Worm (Caenorhabditis elegans) whole organism, L4 larva: ENCODE data around the gene unc-30.

Experiments
- F10B5.3 ChIP-seq: sonication (generic microtip); optimal IDR thresholded peaks from 2 replicates; lab custom pipeline; 2016; ENCODE audit warnings: mild to moderate bottlenecking, missing genetic modification characterization, missing compliant biosample characterization
- ama-1 ChIP-seq: fragments of 150-350 bp; optimal IDR thresholded peaks from 2 replicates; lab custom pipeline; 2014; ENCODE audit warnings: inconsistent platforms, mixed read lengths
- ceh-20 ChIP-seq: fragments of 200-800 bp; sonication (Bioruptor generic); IDR thresholded peaks from 2 replicates; pipeline ENCODE4 v1.3.6; 2022; ENCODE audit warnings: missing genetic modification reagents, missing genetic modification characterization, missing compliant biosample characterization
- cey-2 ChIP-seq: sonication (generic microtip); optimal IDR thresholded peaks from 3 replicates; lab custom pipeline; 2017; ENCODE audit warnings: missing genetic modification characterization, mild to moderate bottlenecking, missing compliant biosample characterization, antibody characterized with exemption, borderline replicate concordance; ENCODE audit not compliant: insufficient read depth
- fos-1 ChIP-seq: fragments of 150-350 bp; optimal IDR thresholded peaks from 2 replicates; lab custom pipeline; 2014; ENCODE audit warnings: missing biosample characterization, missing genetic modification characterization
- lin-13 ChIP-seq: fragments of 150-350 bp; optimal IDR thresholded peaks from 2 replicates; lab custom pipeline; 2014; ENCODE audit warnings: missing biosample characterization, missing genetic modification reagents, missing genetic modification characterization
- mep-1 ChIP-seq: fragments of 150-350 bp; sonication (generic microtip); optimal IDR thresholded peaks from 3 replicates; lab custom pipeline; 2014; ENCODE audit warnings: missing biosample characterization, missing genetic modification characterization
- nhr-10 ChIP-seq: fragments of 150-350 bp; optimal IDR thresholded peaks from 2 replicates; lab custom pipeline; 2014; ENCODE audit warnings: missing biosample characterization, missing genetic modification characterization
- nhr-48 ChIP-seq: sonication (generic microtip); optimal IDR thresholded peaks from 2 replicates; lab custom pipeline; 2016; ENCODE audit warnings: mild to moderate bottlenecking, missing genetic modification characterization, missing compliant biosample characterization
- nhr-76 ChIP-seq: fragments of 150-350 bp; optimal IDR thresholded peaks from 2 replicates; lab custom pipeline; 2014; ENCODE audit warnings: missing biosample characterization, missing genetic modification characterization
- pha-4 ChIP-seq, 2 experiments: fragments of 150-350 bp in 1 of 2; fragments of 200-800 bp in 1 of 2; sonication (Bioruptor generic) in 1 of 2; IDR thresholded peaks in 1 of 2; optimal IDR thresholded peaks in 1 of 2; 2 replicates each; pipeline versions ENCODE4 v1.3.6 to Lab custom; 2014 to 2022; ENCODE audit warnings: missing genetic modification characterization in 2 of 2, missing genetic modification reagents in 2 of 2, missing biosample characterization in 1 of 2, missing compliant biosample characterization in 1 of 2
- tra-1 ChIP-seq: fragments of 200-800 bp; sonication (Bioruptor generic); IDR thresholded peaks from 2 replicates; pipeline ENCODE4 v1.3.6; 2022; ENCODE audit warnings: missing genetic modification reagents, missing genetic modification characterization, missing compliant biosample characterization
- unc-130 ChIP-seq: sonication (generic microtip); optimal IDR thresholded peaks from 2 replicates; lab custom pipeline; 2016; ENCODE audit warnings: missing genetic modification reagents, missing genetic modification characterization, missing compliant biosample characterization

ce11 chrIV:13075625-13076252 lies 43.0 kb upstream of the unc-30 start:
- TF ChIP-seq ama-1 (lab: Kevin White, UChicago) (no peak), mep-1 (tag; lab: Kevin White, UChicago) (no peak), F10B5.3 (no peak), nhr-10 (tag; lab: Kevin White, UChicago) (no peak), nhr-48 (tag; lab: Kevin White, UChicago) (no peak), lin-13 (no peak), unc-130 (no peak), tra-1 (GFP tag; lab: Robert Waterston, UW) (no peak), nhr-76 (no peak), cey-2 (tag; lab: Kevin White, UChicago) (no peak), ceh-20 (GFP tag; lab: Robert Waterston, UW) (no peak), fos-1 (tag; lab: Kevin White, UChicago) (no peak), pha-4 (GFP tag; IDR thresholded peaks at IDR 0.05; lab: Robert Waterston, UW) (no peak), pha-4 (tag; optimal IDR thresholded peaks at IDR 0.05; lab: Kevin White, UChicago) (no peak)
